Fruit fly (Drosophila melanogaster): ENCODE measurements around the gene nerfin-1.

DNA sequence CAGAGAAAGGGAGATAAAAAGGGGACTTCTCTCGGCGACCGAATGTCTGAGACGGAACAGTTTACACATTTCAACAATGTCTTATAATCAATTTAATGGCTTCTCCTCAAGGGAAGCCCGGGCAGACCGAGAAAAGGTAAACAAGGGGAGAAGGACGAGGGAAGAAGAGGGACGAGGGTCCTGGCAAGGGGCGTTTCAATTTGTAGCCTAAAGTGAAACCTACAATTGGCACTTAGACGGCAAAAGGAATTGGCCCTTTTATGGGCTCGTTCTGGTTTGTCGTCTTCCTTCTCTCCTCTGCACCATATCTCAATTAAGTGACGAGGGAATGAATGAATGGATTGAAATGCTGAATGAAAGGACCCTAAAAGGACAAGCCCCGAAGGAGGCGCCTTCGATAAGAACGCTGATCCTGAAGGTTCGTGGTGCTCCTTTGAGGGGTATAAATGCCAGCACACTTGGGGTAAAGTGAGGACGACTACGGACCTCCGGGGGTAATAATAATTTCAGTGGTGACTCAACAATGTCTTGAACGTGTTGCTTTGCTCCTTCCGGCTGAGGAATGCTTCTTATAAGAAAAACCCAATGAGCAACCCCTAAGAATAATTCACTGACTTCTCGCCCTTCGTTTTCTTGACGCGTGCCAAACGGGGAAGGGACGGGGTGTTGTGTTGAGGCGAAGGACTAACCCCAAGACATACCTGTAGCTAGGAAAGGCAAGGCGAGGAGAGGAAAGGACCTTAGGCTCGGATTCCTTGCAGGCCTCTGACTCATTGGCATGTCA, 8.3 kb upstream of the nerfin-1 start:
- no peak for TF ChIP-seq shn (GFP tag; optimal IDR thresholded peaks at IDR 0.05)
- no peak for TF ChIP-seq kni (GFP tag; optimal IDR thresholded peaks at IDR 0.05)

Measured in whole organism, embryonic.